Fruit fly (Drosophila melanogaster) Kc167 (cell line): Measurements from ENCODE around the gene Sdhaf3.

Source experiments
- Myc ChIP-seq: fragments of >200 bp; optimal IDR thresholded peaks from 2 replicates; lab custom pipeline; 2017; ENCODE audit warnings: missing external identifiers
- Sin3A ChIP-seq: fragments of >200 bp; optimal IDR thresholded peaks from 2 replicates; lab custom pipeline; 2018; ENCODE audit warnings: missing external identifiers
- h ChIP-seq: fragments of >200 bp; optimal IDR thresholded peaks from 3 replicates; lab custom pipeline; 2018; ENCODE audit warnings: missing external identifiers
- insv ChIP-seq: fragments of >200 bp; optimal IDR thresholded peaks from 3 replicates; lab custom pipeline; 2018; ENCODE audit warnings: missing external identifiers
- psq ChIP-seq: fragments of >200 bp; optimal IDR thresholded peaks from 2 replicates; lab custom pipeline; 2017; ENCODE audit warnings: missing external identifiers
- ttk ChIP-seq: sonication (Bioruptor generic); optimal IDR thresholded peaks from 2 replicates; lab custom pipeline; 2017; ENCODE audit warnings: missing external identifiers

DNA sequence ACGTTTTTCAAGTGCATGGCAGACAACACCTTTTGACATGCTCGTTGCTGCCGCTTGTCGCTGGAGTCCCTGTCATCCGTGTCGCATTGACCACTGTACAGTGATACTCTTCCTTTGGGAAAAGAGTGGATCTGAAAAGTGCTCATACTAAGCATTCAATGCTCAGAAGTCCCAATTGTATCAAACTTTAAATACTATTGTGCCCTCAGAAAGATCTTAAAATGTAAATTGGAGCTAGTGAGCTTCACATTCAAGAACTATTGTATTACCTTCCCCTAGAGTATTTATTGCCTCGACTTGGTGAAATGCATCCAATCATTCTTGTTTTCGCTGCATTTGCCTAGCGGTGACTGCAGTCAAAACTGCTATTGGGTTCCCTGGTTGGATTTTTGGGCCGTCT is 41.1 kb upstream of the Sdhaf3 start:
- TF ChIP-seq ttk (no peak), insv (lab: Kevin White, UChicago) (no peak), psq (lab: Kevin White, UChicago) (no peak), Sin3A (lab: Kevin White, UChicago) (no peak), h (lab: Kevin White, UChicago) (no peak), Myc (lab: Kevin White, UChicago) (no peak)
